Worm (Caenorhabditis elegans): ENCODE results near the gene F32D8.15.

The F32D8.15 gene

ce11 chrV:10951655-10952278 is 47.9 kb downstream of the F32D8.15 start, which contains the start of gene F17C11.4 (continued):
- TF ChIP-seq lin-35 (GFP tag; optimal IDR thresholded peaks at IDR 0.05): no peak
- no peak for TF ChIP-seq lsy-27 (tag; optimal IDR thresholded peaks at IDR 0.05; ENCODE audit: borderline replicate concordance, insufficient read depth)
- no peak for TF ChIP-seq ztf-25 (GFP tag; IDR thresholded peaks at IDR 0.05)
- no peak for TF ChIP-seq sptf-2 (GFP tag; optimal IDR thresholded peaks at IDR 0.05)
- peak; percentile 64 for TF ChIP-seq madf-10 (tag; optimal IDR thresholded peaks at IDR 0.05)
- TF ChIP-seq sea-2 (GFP tag; IDR thresholded peaks at IDR 0.05): no peak
- TF ChIP-seq let-526 (GFP tag; IDR thresholded peaks at IDR 0.05): 0 out of 2 replicates have a peak, but pooled peaks have one; percentile 68
- TF ChIP-seq hrde-1 (tag; optimal IDR thresholded peaks at IDR 0.05; ENCODE audit: borderline replicate concordance): no peak
- no peak for TF ChIP-seq nhr-179 (tag; optimal IDR thresholded peaks at IDR 0.05)
- TF ChIP-seq snpc-1.1 (tag; optimal IDR thresholded peaks at IDR 0.05; ENCODE audit: insufficient read depth): no peak
- peak; percentile 62 for TF ChIP-seq atf-7 (tag; optimal IDR thresholded peaks at IDR 0.05)
- no peak for TF ChIP-seq nhr-120 (GFP tag; IDR thresholded peaks at IDR 0.05)
- TF ChIP-seq attf-3 (GFP tag; conservative IDR thresholded peaks at IDR 0.05): no peak
- peak; percentile 38 to 44 for TF ChIP-seq let-607 (tag; optimal IDR thresholded peaks at IDR 0.05)
- TF ChIP-seq lin-54 (GFP tag; optimal IDR thresholded peaks at IDR 0.05): peak; percentile 20
- TF ChIP-seq tbx-9 (tag; optimal IDR thresholded peaks at IDR 0.05; ENCODE audit: borderline replicate concordance): no peak
- no peak for TF ChIP-seq zim-3 (tag; optimal IDR thresholded peaks at IDR 0.05)
- TF ChIP-seq madf-6 (GFP tag; IDR thresholded peaks at IDR 0.05): 0 out of 2 replicates have a peak, but pooled peaks have one; percentile 13
- TF ChIP-seq pbrm-1 (GFP tag; IDR thresholded peaks at IDR 0.05): no peak
- no peak for TF ChIP-seq Y53G8AR.9 (GFP tag; conservative IDR thresholded peaks at IDR 0.05)
- TF ChIP-seq rpc-1 (optimal IDR thresholded peaks at IDR 0.05): no peak
- no peak for TF ChIP-seq rpc-1 (tag; optimal IDR thresholded peaks at IDR 0.05)
- TF ChIP-seq ekl-4 (GFP tag; IDR thresholded peaks at IDR 0.05): peak; percentile 40; the same call in 1 of the 2 replicates
- peak; percentile 18 for TF ChIP-seq F22D6.2 (tag; optimal IDR thresholded peaks at IDR 0.05)
- no peak for TF ChIP-seq tlf-1 (GFP tag; optimal IDR thresholded peaks at IDR 0.05)
- TF ChIP-seq hlh-26 (GFP tag; conservative IDR thresholded peaks at IDR 0.05): no peak
- no peak for TF ChIP-seq Y79H2A.3 (GFP tag; conservative IDR thresholded peaks at IDR 0.05)
- TF ChIP-seq F55B11.4 (tag; optimal IDR thresholded peaks at IDR 0.05; ENCODE audit: borderline replicate concordance, insufficient read depth): no peak
- TF ChIP-seq mes-4 (tag; optimal IDR thresholded peaks at IDR 0.05): no peak
- TF ChIP-seq B0336.3 (GFP tag; IDR thresholded peaks at IDR 0.05): peak; percentile 43
- TF ChIP-seq attf-6 (GFP tag; IDR thresholded peaks at IDR 0.05): no peak
- TF ChIP-seq nhr-27 (tag; optimal IDR thresholded peaks at IDR 0.05): no peak
- TF ChIP-seq rec-8 (tag; optimal IDR thresholded peaks at IDR 0.05): no peak
- no peak for TF ChIP-seq fkh-3 (tag; optimal IDR thresholded peaks at IDR 0.05)
- TF ChIP-seq hlh-12 (tag; optimal IDR thresholded peaks at IDR 0.05): no peak
- TF ChIP-seq ZK185.1 (tag; optimal IDR thresholded peaks at IDR 0.05; ENCODE audit: poor library complexity, severe bottlenecking): peak; percentile 62
- TF ChIP-seq F33H1.4 (GFP tag; IDR thresholded peaks at IDR 0.05): no peak
- TF ChIP-seq zfh-2 (GFP tag; conservative IDR thresholded peaks at IDR 0.05): peak; percentile 64
- no peak for TF ChIP-seq F52B5.7 (tag; optimal IDR thresholded peaks at IDR 0.05)
- peak; percentile 2 for TF ChIP-seq gei-17 (GFP tag; optimal IDR thresholded peaks at IDR 0.05)
- no peak for TF ChIP-seq ztf-28 (GFP tag; IDR thresholded peaks at IDR 0.05)
- no peak for TF ChIP-seq cebp-2 (GFP tag; IDR thresholded peaks at IDR 0.05)
- no peak for TF ChIP-seq T26A5.8 (tag; optimal IDR thresholded peaks at IDR 0.05)
- TF ChIP-seq nfya-1 (tag; optimal IDR thresholded peaks at IDR 0.05; ENCODE audit: borderline replicate concordance, insufficient read depth): no peak
- TF ChIP-seq F23B12.7 (tag; optimal IDR thresholded peaks at IDR 0.05; ENCODE audit: insufficient read depth): no peak
- TF ChIP-seq ceh-40 (GFP tag; IDR thresholded peaks at IDR 0.05): no peak
- TF ChIP-seq lir-1 (GFP tag; conservative IDR thresholded peaks at IDR 0.05): no peak; the same call in 1 of the 2 replicates

Data from whole organism, young adult.